Worm (Caenorhabditis elegans): ENCODE results near the gene F31F7.1.

The F31F7.1 gene

ce11 chrV:6226530-6227125 is 49.6 kb upstream of the F31F7.1 start, which contains the start of gene W06H8.6 (continued):
- TF ChIP-seq mcd-1 (GFP tag; IDR thresholded peaks at IDR 0.05) (peak; percentile 51), ztf-3 (GFP tag; optimal IDR thresholded peaks at IDR 0.05) (peak; percentile 69)

DNA sequence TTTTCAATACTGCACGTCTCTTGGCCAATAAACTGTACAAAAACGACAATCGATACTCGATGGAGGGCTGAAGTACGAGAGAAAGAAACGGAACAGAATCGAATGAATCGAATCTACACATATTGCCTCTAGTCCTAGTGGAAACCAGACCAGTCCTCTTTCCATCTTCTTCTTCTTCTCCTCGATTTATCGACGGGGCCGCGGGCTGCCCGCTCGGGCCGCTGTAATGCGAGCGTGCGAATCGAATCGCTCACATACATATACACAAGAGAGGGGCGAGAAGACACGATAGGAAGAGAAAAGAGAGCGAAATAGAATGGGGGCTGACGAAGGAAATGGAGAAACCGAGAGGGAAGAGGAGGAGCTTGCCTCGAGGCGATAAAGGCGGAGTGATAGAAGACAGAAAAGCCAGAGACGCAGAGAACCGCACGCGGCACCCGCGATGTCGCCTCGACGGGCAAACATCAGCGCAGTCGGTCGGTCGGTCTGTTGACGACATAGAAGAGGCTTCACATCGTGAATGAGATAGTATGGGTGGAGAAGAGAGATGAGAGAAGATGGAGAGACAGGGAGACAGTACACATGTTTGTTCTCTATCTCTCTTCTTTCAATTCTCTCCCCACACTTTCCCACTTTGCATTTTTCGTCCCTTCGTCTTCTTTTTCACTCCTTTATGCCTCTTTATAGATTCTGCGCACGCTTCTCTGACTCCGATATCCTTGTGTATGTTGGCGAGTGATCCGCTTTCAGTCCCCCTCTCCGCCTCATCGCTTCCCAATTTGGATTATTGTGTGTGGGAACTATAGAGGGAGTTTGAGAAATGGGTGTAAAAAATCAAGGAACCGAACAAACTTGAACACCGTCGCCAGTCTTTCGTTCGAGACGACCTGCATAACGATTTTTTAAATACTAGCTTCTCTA is 48.7 kb upstream of the F31F7.1 start:
- TF ChIP-seq aptf-2 (GFP tag; conservative IDR thresholded peaks at IDR 0.05): no peak
- TF ChIP-seq ama-1 (optimal IDR thresholded peaks at IDR 0.05): peak; percentile 98
- peak in 1 of 2 experiments; percentile 15 for TF ChIP-seq ama-1 (GFP tag; optimal IDR thresholded peaks at IDR 0.05)
- no peak for TF ChIP-seq dpl-1 (GFP tag; optimal IDR thresholded peaks at IDR 0.05)
- no peak for TF ChIP-seq snpc-1.3 (tag; optimal IDR thresholded peaks at IDR 0.05; ENCODE audit: insufficient read depth)
- peak; percentile 42 for TF ChIP-seq mxl-1 (tag; optimal IDR thresholded peaks at IDR 0.05)
- TF ChIP-seq unc-62 (GFP tag; optimal IDR thresholded peaks at IDR 0.05): peak; percentile 78
- TF ChIP-seq ZK185.1 (tag; optimal IDR thresholded peaks at IDR 0.05; ENCODE audit: poor library complexity, severe bottlenecking): peak; percentile 83
- TF ChIP-seq ceh-27 (GFP tag; optimal IDR thresholded peaks at IDR 0.05): peak; percentile 60
- TF ChIP-seq madf-3 (GFP tag; IDR thresholded peaks at IDR 0.05): peak; percentile 50; the same call in 1 of the 2 replicates
- no peak for TF ChIP-seq zim-3 (tag; optimal IDR thresholded peaks at IDR 0.05)
- peak; percentile 32 for TF ChIP-seq ztf-18 (tag; optimal IDR thresholded peaks at IDR 0.05)
- TF ChIP-seq Y53G8AR.9 (GFP tag; conservative IDR thresholded peaks at IDR 0.05): peak; percentile 62; the same call in 1 of the 2 replicates
- peak; percentile 76; the same call in 1 of the 2 replicates for TF ChIP-seq lin-26 (GFP tag; IDR thresholded peaks at IDR 0.05)
- peak; percentile 45 for TF ChIP-seq akir-1 (GFP tag; optimal IDR thresholded peaks at IDR 0.05)
- no peak for TF ChIP-seq hmg-20 (GFP tag; IDR thresholded peaks at IDR 0.05)
- TF ChIP-seq nhr-90 (tag; optimal IDR thresholded peaks at IDR 0.05): peak; percentile 26
- peak; percentile 36 for TF ChIP-seq nhr-80 (tag; optimal IDR thresholded peaks at IDR 0.05)
- peak; percentile 81 for TF ChIP-seq pbrm-1 (GFP tag; IDR thresholded peaks at IDR 0.05)
- no peak for TF ChIP-seq ztf-3 (GFP tag; optimal IDR thresholded peaks at IDR 0.05)
- no peak for TF ChIP-seq ceh-79 (tag; optimal IDR thresholded peaks at IDR 0.05)
- TF ChIP-seq snpc-3.4 (tag; optimal IDR thresholded peaks at IDR 0.05): peak; percentile 66
- 0 out of 2 replicates have a peak, but pooled peaks have one; percentile 62 for TF ChIP-seq lag-1 (GFP tag; IDR thresholded peaks at IDR 0.05)
- TF ChIP-seq Y79H2A.3 (GFP tag; conservative IDR thresholded peaks at IDR 0.05): no peak
- no peak for TF ChIP-seq attf-6 (GFP tag; IDR thresholded peaks at IDR 0.05)
- peak in 1 of 2 experiments; percentile 49 for TF ChIP-seq let-607 (tag; optimal IDR thresholded peaks at IDR 0.05)
- no peak for TF ChIP-seq athp-1 (tag; optimal IDR thresholded peaks at IDR 0.05)
- no peak for TF ChIP-seq hlh-12 (tag; optimal IDR thresholded peaks at IDR 0.05)
- peak; percentile 44 for TF ChIP-seq gei-17 (GFP tag; optimal IDR thresholded peaks at IDR 0.05)
- TF ChIP-seq lin-54 (GFP tag; optimal IDR thresholded peaks at IDR 0.05): peak; percentile 44
- peak; percentile 70 for TF ChIP-seq rcor-1 (GFP tag; IDR thresholded peaks at IDR 0.05)
- TF ChIP-seq lsy-27 (tag; optimal IDR thresholded peaks at IDR 0.05; ENCODE audit: borderline replicate concordance, insufficient read depth): no peak
- TF ChIP-seq attf-5 (GFP tag; optimal IDR thresholded peaks at IDR 0.05): peak; percentile 56
- TF ChIP-seq ceh-91 (GFP tag; IDR thresholded peaks at IDR 0.05): no peak
- peak; percentile 100 for TF ChIP-seq madf-10 (tag; optimal IDR thresholded peaks at IDR 0.05)
- peak; percentile 89 for TF ChIP-seq B0336.3 (GFP tag; IDR thresholded peaks at IDR 0.05)
- peak; percentile 54; the same call in 1 of the 2 replicates for TF ChIP-seq attf-3 (GFP tag; conservative IDR thresholded peaks at IDR 0.05)
- peak; percentile 94 for TF ChIP-seq chd-7 (tag; optimal IDR thresholded peaks at IDR 0.05)
- peak; percentile 52; the same call in 1 of the 2 replicates for TF ChIP-seq ekl-4 (GFP tag; IDR thresholded peaks at IDR 0.05)
- peak; percentile 71 for TF ChIP-seq B0035.1 (tag; optimal IDR thresholded peaks at IDR 0.05)
- TF ChIP-seq K12H6.12 (tag; optimal IDR thresholded peaks at IDR 0.05): peak; percentile 99
- TF ChIP-seq repo-1 (tag; optimal IDR thresholded peaks at IDR 0.05): peak; percentile 77

Data from whole organism, young adult.